Fruit fly (Drosophila melanogaster): Measurements from ENCODE around the gene OXA1L.

The OXA1L gene

dm6 chr3L:10893156-10893784, 7.0 kb upstream of the OXA1L start (continued):
- TF ChIP-seq dati (GFP tag; IDR thresholded peaks at IDR 0.05) (no peak), cad (GFP tag; optimal IDR thresholded peaks at IDR 0.05) (no peak), CG32772 (GFP tag; IDR thresholded peaks at IDR 0.05) (no peak), oc (tag; optimal IDR thresholded peaks at IDR 0.05) (peak; percentile 59), CG10267 (tag; optimal IDR thresholded peaks at IDR 0.05) (peak; percentile 53), CG4854 (GFP tag; optimal IDR thresholded peaks at IDR 0.05) (no peak), CG6791 (GFP tag; IDR thresholded peaks at IDR 0.05; ENCODE audit: partially characterized antibody) (no peak), CG30431 (GFP tag; optimal IDR thresholded peaks at IDR 0.05) (no peak), sima (GFP tag; optimal IDR thresholded peaks at IDR 0.05) (no peak), cas (GFP tag; IDR thresholded peaks at IDR 0.05) (no peak), CG12659 (GFP tag; optimal IDR thresholded peaks at IDR 0.05) (peak; percentile 53), Hmr (GFP tag; optimal IDR thresholded peaks at IDR 0.05) (peak; percentile 49), Hand (GFP tag; optimal IDR thresholded peaks at IDR 0.05) (no peak), seq (GFP tag; IDR thresholded peaks at IDR 0.05) (no peak), sim (GFP tag; IDR thresholded peaks at IDR 0.05) (no peak), CG42726 (GFP tag; IDR thresholded peaks at IDR 0.05; ENCODE audit: partially characterized antibody) (no peak), CG11247 (GFP tag; IDR thresholded peaks at IDR 0.05) (no peak), CG12071 (GFP tag; optimal IDR thresholded peaks at IDR 0.05) (no peak), cg (GFP tag; optimal IDR thresholded peaks at IDR 0.05) (peak; percentile 46), nom (GFP tag; optimal IDR thresholded peaks at IDR 0.05) (no peak), amos (GFP tag; IDR thresholded peaks at IDR 0.05; ENCODE audit: partially characterized antibody) (no peak; the same call in 1 of the 2 replicates), Fer2 (tag; optimal IDR thresholded peaks at IDR 0.05) (no peak), PHDP (tag; optimal IDR thresholded peaks at IDR 0.05) (peak; percentile 55), Myb (GFP tag; optimal IDR thresholded peaks at IDR 0.05) (no peak), CG1792 (GFP tag; optimal IDR thresholded peaks at IDR 0.05) (no peak), Hsf (GFP tag; optimal IDR thresholded peaks at IDR 0.05) (no peak), CG10959 (GFP tag; IDR thresholded peaks at IDR 0.05) (no peak), CG12744 (GFP tag; optimal IDR thresholded peaks at IDR 0.05) (no peak), CG11723 (GFP tag; optimal IDR thresholded peaks at IDR 0.05) (peak; percentile 5), Opbp (GFP tag; IDR thresholded peaks at IDR 0.05; ENCODE audit: partially characterized antibody) (no peak), CG2116 (GFP tag; optimal IDR thresholded peaks at IDR 0.05) (no peak), Atf6 (GFP tag; IDR thresholded peaks at IDR 0.05) (no peak), Ada2b (GFP tag; IDR thresholded peaks at IDR 0.05) (no peak), CG11695 (GFP tag; IDR thresholded peaks at IDR 0.05) (peak; percentile 43; the same call in 1 of the 3 replicates), CG3838 (GFP tag; optimal IDR thresholded peaks at IDR 0.05) (no peak), mirr (GFP tag; optimal IDR thresholded peaks at IDR 0.05) (no peak), inv (GFP tag; IDR thresholded peaks at IDR 0.05; ENCODE audit: partially characterized antibody) (no peak), CG14710 (tag; optimal IDR thresholded peaks at IDR 0.05) (peak; percentile 34), chm (GFP tag; IDR thresholded peaks at IDR 0.05) (no peak), wek (GFP tag; optimal IDR thresholded peaks at IDR 0.05) (no peak), ap (GFP tag; IDR thresholded peaks at IDR 0.05) (no peak), D19B (GFP tag; optimal IDR thresholded peaks at IDR 0.05) (no peak), dan (GFP tag; IDR thresholded peaks at IDR 0.05) (no peak), ash1 (GFP tag; optimal IDR thresholded peaks at IDR 0.05) (no peak), CG3065 (GFP tag; optimal IDR thresholded peaks at IDR 0.05) (no peak), zf30C (GFP tag; optimal IDR thresholded peaks at IDR 0.05) (no peak), CG7928 (GFP tag; optimal IDR thresholded peaks at IDR 0.05) (no peak), CG6689 (GFP tag; IDR thresholded peaks at IDR 0.05) (no peak), CG4707 (GFP tag; optimal IDR thresholded peaks at IDR 0.05) (no peak), H15 (GFP tag; IDR thresholded peaks at IDR 0.05) (no peak), CG3281 (GFP tag; optimal IDR thresholded peaks at IDR 0.05) (peak; percentile 48)
